Fruit fly (Drosophila melanogaster): ENCODE measurements around the gene CG33178.
A peak's percentile ranks its signal among the peaks of the same experiment; 100 is the strongest.

DNA sequence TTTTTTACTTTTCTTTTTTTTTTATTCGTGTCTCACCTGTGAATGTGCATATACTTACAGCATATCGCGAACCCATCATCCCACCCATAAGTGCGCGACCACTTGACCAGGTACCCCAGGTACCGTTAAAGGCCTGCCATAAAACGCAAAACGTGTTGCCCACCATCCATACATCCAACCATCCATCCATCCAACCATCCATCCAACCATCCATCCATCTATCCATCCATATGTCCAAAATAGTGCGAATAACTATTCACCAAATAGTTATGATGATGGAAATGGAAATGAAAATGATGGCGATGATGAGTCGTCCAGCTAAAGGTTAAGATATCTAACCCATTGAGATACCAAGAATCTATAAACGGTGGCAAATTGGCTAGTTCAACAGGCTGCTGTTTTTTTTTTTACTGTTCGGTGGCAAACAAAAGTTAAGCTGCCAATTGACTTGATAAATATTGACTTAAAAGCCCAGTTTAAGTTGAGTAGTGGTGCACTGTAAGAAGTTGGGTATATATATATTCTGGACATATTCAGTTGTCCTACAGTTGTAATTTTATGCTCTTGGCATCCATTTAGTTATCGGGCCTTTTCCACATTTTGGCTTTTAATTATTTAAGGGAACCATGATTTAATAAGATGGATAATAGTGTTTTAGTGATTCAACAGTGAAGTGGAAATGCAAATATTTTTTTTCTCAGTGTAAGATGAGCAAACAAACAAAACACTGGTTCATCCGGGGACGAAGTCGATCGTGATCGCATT, 45.4 kb downstream of the CG33178 start:
- TF ChIP-seq fd59A (GFP tag; optimal IDR thresholded peaks at IDR 0.05) (no peak), Eip78C (GFP tag) (peak; percentile 60), CG6854 (GFP tag; optimal IDR thresholded peaks at IDR 0.05) (no peak), salr (GFP tag; optimal IDR thresholded peaks at IDR 0.05) (no peak), Hr38 (GFP tag; optimal IDR thresholded peaks at IDR 0.05) (no peak), Ets96B (tag; optimal IDR thresholded peaks at IDR 0.05) (peak; percentile 32), CG11762 (GFP tag; optimal IDR thresholded peaks at IDR 0.05; ENCODE audit: insufficient read depth) (no peak), CG10631 (GFP tag; optimal IDR thresholded peaks at IDR 0.05) (peak; percentile 13), topi (GFP tag; optimal IDR thresholded peaks at IDR 0.05) (no peak), CG6808 (GFP tag; optimal IDR thresholded peaks at IDR 0.05) (peak; percentile 27), acj6 (GFP tag; optimal IDR thresholded peaks at IDR 0.05) (no peak), ss (GFP tag; optimal IDR thresholded peaks at IDR 0.05) (no peak)
